Worm (Caenorhabditis elegans): ENCODE data around the gene let-765.
A peak's percentile ranks its signal among the peaks of the same experiment; 100 is the strongest.

Gene let-765

ce11 chrIII:6606022-6606467, 5.1 kb upstream of the let-765 start:
- peak; percentile 60 for TF ChIP-seq him-1 (tag; optimal IDR thresholded peaks at IDR 0.05)
- TF ChIP-seq dao-5 (tag; optimal IDR thresholded peaks at IDR 0.05), result peak; percentile 52
- TF ChIP-seq W03F9.2 (tag; optimal IDR thresholded peaks at IDR 0.05), result peak; percentile 79

DNA sequence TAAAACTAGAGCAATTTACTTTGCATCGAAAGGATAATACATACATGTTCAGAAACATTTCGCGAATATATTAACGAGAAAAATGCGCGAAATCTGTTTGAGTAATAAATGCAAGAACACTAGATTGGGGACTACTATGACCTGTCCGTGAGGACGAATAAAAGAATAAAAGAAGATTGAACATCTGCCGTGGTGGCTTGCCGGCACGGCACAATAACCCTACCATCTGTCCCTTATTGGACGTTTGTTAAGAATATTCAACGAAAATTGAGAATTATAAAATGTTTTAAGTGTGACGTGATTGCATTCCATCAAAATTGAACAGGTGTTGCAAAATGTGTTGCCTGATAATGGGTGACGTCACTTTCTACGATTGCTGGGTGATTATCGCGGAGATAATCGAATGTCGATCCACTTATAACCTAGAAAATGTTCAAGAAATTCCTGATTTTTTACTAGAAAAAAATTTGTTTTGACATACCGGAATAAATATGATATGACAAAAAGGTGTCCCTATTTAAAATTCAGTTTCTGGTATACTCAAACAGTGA, 4.5 kb upstream of the let-765 start:
- no peak for TF ChIP-seq him-1 (tag; optimal IDR thresholded peaks at IDR 0.05)
- no peak for TF ChIP-seq W03F9.2 (tag; optimal IDR thresholded peaks at IDR 0.05)
- TF ChIP-seq dao-5 (tag; optimal IDR thresholded peaks at IDR 0.05), result no peak

DNA sequence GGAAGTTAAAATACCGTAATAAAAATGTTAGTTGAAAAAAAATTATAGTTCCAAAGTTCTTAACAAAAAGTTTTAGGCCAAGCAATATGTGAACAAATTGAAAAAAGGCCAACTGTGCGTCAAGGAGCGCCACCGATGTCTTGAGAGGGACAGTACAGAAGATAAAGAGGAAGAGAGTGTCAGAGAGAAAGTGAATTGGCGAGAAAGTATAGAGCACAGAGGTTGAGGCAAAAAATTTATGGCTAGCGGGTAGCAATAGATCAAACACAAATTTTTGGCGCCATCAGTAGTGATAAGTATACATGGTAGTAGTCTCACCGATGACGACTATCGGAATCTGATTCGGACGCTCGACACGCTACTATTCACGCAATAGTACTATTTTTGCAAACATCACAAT, 3.3 kb upstream of the let-765 start:
- no peak for TF ChIP-seq W03F9.2 (tag; optimal IDR thresholded peaks at IDR 0.05)
- TF ChIP-seq dao-5 (tag; optimal IDR thresholded peaks at IDR 0.05), result no peak
- TF ChIP-seq him-1 (tag; optimal IDR thresholded peaks at IDR 0.05), result no peak

DNA sequence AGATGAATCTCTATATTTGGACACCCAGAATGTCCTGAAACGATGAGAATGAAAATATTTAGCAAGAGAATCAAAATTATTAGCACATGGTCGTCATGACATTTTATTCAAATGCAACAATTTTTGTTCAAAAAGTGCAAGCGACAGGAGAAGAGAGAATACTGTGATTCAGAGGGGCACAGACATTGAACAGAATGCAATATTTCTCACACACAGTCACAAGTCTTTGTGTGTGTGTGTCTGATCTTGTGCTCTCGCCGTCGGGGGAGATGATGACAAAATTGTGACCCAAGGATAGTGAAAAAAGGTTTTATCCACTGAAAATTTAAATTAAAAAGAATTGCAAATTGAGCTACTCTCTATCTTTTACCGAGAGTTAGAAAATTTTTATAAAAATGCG, 2.2 kb upstream of the let-765 start:
- TF ChIP-seq W03F9.2 (tag; optimal IDR thresholded peaks at IDR 0.05) (no peak), him-1 (tag; optimal IDR thresholded peaks at IDR 0.05) (no peak), dao-5 (tag; optimal IDR thresholded peaks at IDR 0.05) (no peak)

DNA sequence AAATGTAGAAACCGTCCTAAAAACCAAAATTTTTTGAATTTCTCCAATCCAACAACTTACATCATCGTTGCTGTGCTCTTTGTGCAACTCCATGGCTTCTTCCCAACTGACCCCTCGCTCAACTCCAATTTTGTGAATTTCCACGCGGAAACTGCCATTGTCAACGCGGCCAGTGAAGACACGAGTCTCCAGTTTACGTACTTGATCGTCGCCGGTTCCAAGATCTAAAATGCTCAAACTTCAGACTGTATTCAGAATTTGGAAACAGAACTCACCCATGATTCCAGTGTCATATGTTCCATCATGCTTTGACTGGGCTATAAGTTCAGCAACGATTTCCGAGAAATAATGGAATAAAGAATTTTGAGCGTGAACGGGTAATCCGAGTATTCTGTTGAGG, 6.9 kb downstream of the let-765 start:
- TF ChIP-seq W03F9.2 (tag; optimal IDR thresholded peaks at IDR 0.05) (no peak), dao-5 (tag; optimal IDR thresholded peaks at IDR 0.05) (no peak), him-1 (tag; optimal IDR thresholded peaks at IDR 0.05) (no peak)

- TF ChIP-seq him-1 (tag; optimal IDR thresholded peaks at IDR 0.05) (no peak), W03F9.2 (tag; optimal IDR thresholded peaks at IDR 0.05) (no peak)
Observed at ce11 chrIII:6592075-6592474, 8.9 kb downstream of the let-765 start, which contains the start of gene F20H11.1. TSS of gene F20H11.1 (minus strand) at chrIII:6592175.

DNA sequence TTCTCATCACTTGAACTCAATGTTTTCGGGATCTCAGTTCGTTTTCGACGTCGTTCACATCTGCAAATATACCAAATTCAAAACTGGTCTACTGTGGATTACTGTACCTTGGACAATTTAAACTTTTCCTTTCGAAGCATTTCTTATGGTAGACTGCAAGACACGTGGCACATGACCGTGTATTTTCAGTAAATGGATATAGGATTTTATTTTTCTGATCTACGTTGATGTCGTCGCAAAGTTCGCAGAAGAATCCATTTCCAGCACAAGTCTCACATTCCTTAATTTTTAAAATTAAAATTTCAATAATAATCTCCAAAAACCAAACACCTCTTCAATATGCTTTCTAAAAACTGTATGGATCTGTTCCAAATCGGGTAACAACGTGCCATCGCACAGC, 11.5 kb downstream of the let-765 start:
- TF ChIP-seq him-1 (tag; optimal IDR thresholded peaks at IDR 0.05) (no peak), dao-5 (tag; optimal IDR thresholded peaks at IDR 0.05) (no peak), W03F9.2 (tag; optimal IDR thresholded peaks at IDR 0.05) (no peak)

DNA sequence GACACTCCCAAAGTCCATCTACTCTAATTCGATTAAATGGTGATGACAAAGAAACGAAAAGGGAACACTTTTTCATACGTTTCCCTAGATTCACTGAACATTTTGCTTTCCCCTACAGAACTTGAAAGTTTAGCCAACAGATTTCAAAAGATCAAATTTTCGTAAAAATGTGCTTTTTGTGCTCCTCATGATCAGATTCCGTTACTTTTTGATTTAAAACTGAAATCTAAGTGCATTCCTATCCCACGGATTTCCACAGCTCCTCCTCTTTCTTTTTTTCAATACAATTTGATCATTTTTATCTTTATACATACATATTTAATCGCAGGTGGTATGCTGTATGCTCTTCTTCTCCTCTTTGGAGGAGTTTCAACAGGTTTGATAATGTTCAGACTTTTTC, 13.4 kb downstream of the let-765 start, which contains the start of gene ddo-3:
ddo-3 (plus strand) TSS at position 301 of the 400 bp plus-strand sequence.
- TF ChIP-seq W03F9.2 (tag; optimal IDR thresholded peaks at IDR 0.05) (no peak), him-1 (tag; optimal IDR thresholded peaks at IDR 0.05) (no peak), dao-5 (tag; optimal IDR thresholded peaks at IDR 0.05) (no peak)

DNA sequence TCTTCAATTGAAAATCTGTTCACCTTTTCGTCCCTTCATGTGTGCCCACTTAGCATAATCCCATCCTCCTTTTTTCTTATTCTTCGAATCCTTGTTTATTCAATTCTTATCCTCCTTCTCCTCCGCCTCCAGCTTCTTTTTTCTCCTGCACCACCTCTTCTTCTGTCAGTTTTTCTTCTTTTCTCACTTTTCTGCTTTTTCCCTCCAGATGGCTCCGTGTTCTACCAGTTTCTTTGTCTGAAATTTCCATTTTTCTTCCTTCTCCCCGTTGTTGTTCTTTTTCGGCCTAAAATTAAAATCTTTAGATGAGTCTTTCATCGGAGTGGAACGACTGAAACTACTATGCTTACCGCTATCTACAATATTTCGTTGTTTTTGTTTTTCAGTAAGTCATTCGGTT, 19.4 kb downstream of the let-765 start, which contains the start of gene acr-21:
acr-21 (plus strand) TSS at position 301 of the 400 bp plus-strand sequence.
- TF ChIP-seq dao-5 (tag; optimal IDR thresholded peaks at IDR 0.05) (no peak), W03F9.2 (tag; optimal IDR thresholded peaks at IDR 0.05) (no peak), him-1 (tag; optimal IDR thresholded peaks at IDR 0.05) (no peak)

- TF ChIP-seq W03F9.2 (tag; optimal IDR thresholded peaks at IDR 0.05) (no peak), him-1 (tag; optimal IDR thresholded peaks at IDR 0.05) (no peak), dao-5 (tag; optimal IDR thresholded peaks at IDR 0.05) (no peak)
Observed at ce11 chrIII:6579398-6579797, 21.6 kb downstream of the let-765 start, which contains the start of gene F27B3.8. TSS of gene F27B3.8 (plus strand) at chrIII:6579698.

DNA sequence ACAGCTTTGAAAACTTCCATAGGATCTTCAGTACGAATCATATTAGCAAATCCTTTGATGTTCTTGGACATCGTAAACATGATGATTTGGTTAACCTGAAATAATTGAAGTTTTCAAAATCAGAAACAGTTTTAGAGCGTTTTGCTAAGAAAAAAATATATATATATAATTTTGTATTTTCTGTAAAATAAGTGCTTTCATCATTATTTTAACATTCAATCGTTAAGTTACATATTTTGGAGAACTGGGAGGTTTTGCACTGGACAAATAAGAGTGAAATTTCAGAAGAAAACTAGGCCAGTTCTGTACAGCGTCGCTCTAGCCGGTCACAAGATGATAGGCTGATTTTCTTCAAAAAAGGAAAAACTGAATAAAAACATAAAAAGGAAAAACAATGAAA, 22.5 kb downstream of the let-765 start, which contains the start of gene F27B3.6:
F27B3.6 (minus strand) TSS at position 101 of the 400 bp plus-strand sequence.
- TF ChIP-seq him-1 (tag; optimal IDR thresholded peaks at IDR 0.05) (no peak), W03F9.2 (tag; optimal IDR thresholded peaks at IDR 0.05) (no peak), dao-5 (tag; optimal IDR thresholded peaks at IDR 0.05) (no peak)

DNA sequence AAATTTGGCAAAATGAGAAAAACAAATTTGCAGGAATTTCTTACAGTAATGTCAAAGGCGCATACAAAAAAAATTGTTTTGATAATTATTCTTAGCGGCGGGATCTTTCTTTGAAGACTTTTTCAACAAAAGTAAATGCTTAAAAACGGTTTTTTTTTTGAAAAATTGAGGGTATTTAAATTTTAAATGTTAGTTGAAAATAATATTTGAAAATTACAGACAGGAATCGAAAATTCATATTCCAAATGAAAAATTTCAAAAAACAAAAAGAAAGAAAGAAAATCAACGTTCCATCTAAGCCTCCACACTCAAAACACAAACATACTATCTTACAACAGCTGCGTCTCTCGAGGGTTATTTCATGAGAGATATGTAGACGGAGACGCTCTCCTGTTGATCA, 23.8 kb downstream of the let-765 start:
- no peak for TF ChIP-seq dao-5 (tag; optimal IDR thresholded peaks at IDR 0.05)
- no peak for TF ChIP-seq him-1 (tag; optimal IDR thresholded peaks at IDR 0.05)
- TF ChIP-seq W03F9.2 (tag; optimal IDR thresholded peaks at IDR 0.05), result no peak

DNA sequence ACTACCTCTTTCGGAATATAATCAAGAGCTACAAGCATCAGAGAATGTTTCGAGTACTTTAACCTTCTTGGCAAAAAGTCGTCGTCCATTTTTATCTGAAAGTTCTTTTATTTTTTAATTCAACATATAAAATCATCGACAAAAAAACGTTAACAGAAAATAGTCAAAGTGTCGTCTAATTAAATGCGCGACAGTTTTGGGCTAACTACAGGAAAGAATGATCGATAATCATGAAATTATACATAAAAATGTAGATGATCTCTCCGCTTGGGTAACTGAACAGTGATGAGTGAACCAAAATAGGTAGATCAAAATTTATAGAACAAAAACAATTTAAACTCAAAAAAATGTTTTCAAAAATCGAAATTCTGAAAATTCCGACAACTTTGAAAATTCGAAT, 42.5 kb downstream of the let-765 start, which contains the start of gene C09E7.8:
C09E7.8 (minus strand) TSS at position 101 of the 400 bp plus-strand sequence.
- TF ChIP-seq him-1 (tag; optimal IDR thresholded peaks at IDR 0.05) (no peak), dao-5 (tag; optimal IDR thresholded peaks at IDR 0.05) (no peak), W03F9.2 (tag; optimal IDR thresholded peaks at IDR 0.05) (no peak)

ce11 chrIII:6551187-6552058, 49.5 kb downstream of the let-765 start, which contains the start of gene C09E7.7:
TSS of gene C09E7.7 (minus strand) at chrIII:6551243.
- peak; percentile 59 for TF ChIP-seq him-1 (tag; optimal IDR thresholded peaks at IDR 0.05)
